Worm (Caenorhabditis elegans): Measurements from ENCODE around the gene F58B4.6.

ce11 chrV:10936681-10937080 lies 11.8 kb downstream of the F58B4.6 start, which contains the start of gene F17C11.12:
- TF ChIP-seq unc-42 (tag; optimal IDR thresholded peaks at IDR 0.05) (no peak), dmd-4 (tag; optimal IDR thresholded peaks at IDR 0.05; ENCODE audit: borderline replicate concordance) (no peak), eyg-1 (tag; optimal IDR thresholded peaks at IDR 0.05) (no peak), unc-55 (GFP tag; optimal IDR thresholded peaks at IDR 0.05) (no peak), ama-1 (optimal IDR thresholded peaks at IDR 0.05) (no peak), ets-4 (tag; optimal IDR thresholded peaks at IDR 0.05) (no peak)
